Worm (Caenorhabditis elegans) whole organism, L4 larva: ENCODE data around the gene srw-107.

Experiments used
- F26F4.8 ChIP-seq: fragments of 200-800 bp; sonication (Bioruptor generic); conservative IDR thresholded peaks from 2 replicates; pipeline ENCODE4 v1.3.6; 2022; ENCODE audit warnings: missing genetic modification characterization, missing compliant biosample characterization
- hlh-11 ChIP-seq: fragments of 200-800 bp; sonication (Bioruptor generic); optimal IDR thresholded peaks from 2 replicates; lab custom pipeline; 2018; ENCODE audit warnings: mild to moderate bottlenecking, missing genetic modification characterization, missing compliant biosample characterization
- lin-29 ChIP-seq: fragments of 200-800 bp; sonication (Bioruptor generic); IDR thresholded peaks from 2 replicates; pipeline ENCODE4 v1.3.6; 2022; ENCODE audit warnings: missing genetic modification reagents, missing genetic modification characterization, missing compliant biosample characterization
- nhr-77 ChIP-seq: fragments of 150-350 bp; optimal IDR thresholded peaks from 2 replicates; lab custom pipeline; 2014; ENCODE audit warnings: missing biosample characterization, missing genetic modification characterization
- pha-4 ChIP-seq, 2 experiments: fragments of 150-350 bp in 1 of 2; fragments of 200-800 bp in 1 of 2; sonication (Bioruptor generic) in 1 of 2; IDR thresholded peaks in 1 of 2; optimal IDR thresholded peaks in 1 of 2; 2 replicates each; pipeline versions ENCODE4 v1.3.6 to Lab custom; 2014 to 2022; ENCODE audit warnings: missing genetic modification characterization in 2 of 2, missing genetic modification reagents in 2 of 2, missing biosample characterization in 1 of 2, missing compliant biosample characterization in 1 of 2
- unc-39 ChIP-seq: sonication (generic microtip); optimal IDR thresholded peaks from 2 replicates; lab custom pipeline; 2017; ENCODE audit warnings: missing biosample characterization, missing genetic modification characterization
- zip-11 ChIP-seq: fragments of 200-800 bp; sonication (Bioruptor generic); IDR thresholded peaks from 2 replicates; pipeline ENCODE4 v1.3.6; 2022; ENCODE audit warnings: missing genetic modification characterization, missing compliant biosample characterization

DNA sequence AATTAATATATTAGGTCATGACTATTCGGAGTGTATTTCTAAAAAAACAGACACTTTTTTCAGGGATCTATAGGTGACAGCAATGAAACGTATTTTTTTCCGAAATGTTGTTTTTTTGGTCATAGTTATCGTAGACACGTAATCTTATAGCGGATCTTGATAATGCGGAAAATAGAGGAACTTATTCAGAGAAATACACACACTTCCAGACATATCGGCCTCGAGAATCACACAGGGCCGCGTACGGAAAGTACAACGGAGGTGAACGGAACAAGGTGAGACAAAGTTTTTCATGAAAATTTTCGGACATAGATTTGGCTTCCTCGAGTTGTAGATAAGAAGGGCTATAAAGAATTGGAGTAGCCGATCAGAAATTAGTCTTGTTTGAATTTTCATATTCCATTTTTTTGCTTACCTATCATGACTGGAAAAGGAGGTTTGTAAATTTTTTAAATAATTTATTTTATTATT lies 17.7 kb upstream of the srw-107 start, which contains the start of gene nhr-155:
- TF ChIP-seq nhr-77 (tag; lab: Kevin White, UChicago) (no peak), zip-11 (GFP tag; lab: Robert Waterston, UW) (no peak), lin-29 (GFP tag; lab: Robert Waterston, UW) (no peak), unc-39 (tag; lab: Kevin White, UChicago) (no peak), F26F4.8 (no peak), pha-4 (GFP tag; IDR thresholded peaks at IDR 0.05; lab: Robert Waterston, UW) (no peak), pha-4 (tag; optimal IDR thresholded peaks at IDR 0.05; lab: Kevin White, UChicago) (no peak), hlh-11 (no peak)
